Fruit fly (Drosophila melanogaster) whole organism, prepupa: ENCODE results near the gene AIMP2.
A peak's percentile ranks its signal among the peaks of the same experiment; 100 is the strongest.

Source experiments
- Blimp-1 ChIP-seq: fragments of 200-800 bp; sonication (Bioruptor generic); optimal IDR thresholded peaks from 3 replicates; lab custom pipeline; 2017; ENCODE audit warnings: missing biosample characterization, missing genetic modification characterization, mild to moderate bottlenecking, moderate library complexity, missing genetic modification reagents
- CG10631 ChIP-seq: fragments of 200-800 bp; sonication (Bioruptor generic); optimal IDR thresholded peaks from 2 replicates; lab custom pipeline; 2016; ENCODE audit warnings: missing biosample characterization, missing genetic modification characterization
- CG10669 ChIP-seq: fragments of 200-800 bp; sonication (Bioruptor generic); optimal IDR thresholded peaks from 3 replicates; lab custom pipeline; 2018; ENCODE audit warnings: missing biosample characterization, mild to moderate bottlenecking, missing genetic modification characterization, moderate library complexity
- CG11762 ChIP-seq: fragments of 200-800 bp; sonication (Bioruptor generic); optimal IDR thresholded peaks from 3 replicates; lab custom pipeline; 2016; ENCODE audit warnings: missing biosample characterization, missing genetic modification characterization; ENCODE audit not compliant: insufficient read depth
- CG16779 ChIP-seq: fragments of 200-800 bp; sonication (Bioruptor generic); optimal IDR thresholded peaks from 3 replicates; lab custom pipeline; 2017; ENCODE audit warnings: missing biosample characterization, mild to moderate bottlenecking, missing genetic modification characterization
- CG31627 ChIP-seq: fragments of 200-800 bp; sonication (Bioruptor generic); optimal IDR thresholded peaks from 3 replicates; lab custom pipeline; 2016; ENCODE audit warnings: missing biosample characterization, missing genetic modification characterization
- CG34406 ChIP-seq: fragments of 200-800 bp; sonication (Bioruptor generic); optimal IDR thresholded peaks from 3 replicates; lab custom pipeline; 2016; ENCODE audit warnings: missing biosample characterization, missing genetic modification characterization
- CG4318 ChIP-seq: fragments of 200-800 bp; sonication (Bioruptor generic); optimal IDR thresholded peaks from 3 replicates; lab custom pipeline; 2017; ENCODE audit warnings: missing biosample characterization, mild to moderate bottlenecking, missing genetic modification characterization
- CG6163 ChIP-seq: fragments of 200-800 bp; sonication (Bioruptor generic); IDR thresholded peaks from 3 replicates; pipeline ENCODE4 v1.3.6; 2022; ENCODE audit warnings: missing biosample characterization, missing genetic modification characterization
- CG6792 ChIP-seq: fragments of 200-800 bp; sonication (Bioruptor generic); optimal IDR thresholded peaks from 3 replicates; lab custom pipeline; 2016; ENCODE audit warnings: missing biosample characterization, missing genetic modification characterization
- CG6808 ChIP-seq: fragments of 200-800 bp; sonication (Bioruptor generic); optimal IDR thresholded peaks from 3 replicates; lab custom pipeline; 2017; ENCODE audit warnings: missing biosample characterization, missing genetic modification characterization, mild to moderate bottlenecking, moderate library complexity, missing genetic modification reagents
- CG6854 ChIP-seq: fragments of 200-800 bp; sonication (Bioruptor generic); optimal IDR thresholded peaks from 2 replicates; lab custom pipeline; 2017; ENCODE audit warnings: missing biosample characterization, mild to moderate bottlenecking, missing genetic modification characterization
- CG8119 ChIP-seq: fragments of 200-800 bp; sonication (Bioruptor generic); IDR thresholded peaks from 3 replicates; pipeline ENCODE4 v1.3.6; 2022; ENCODE audit warnings: missing biosample characterization, missing genetic modification characterization
- CG8319 ChIP-seq: fragments of 200-800 bp; sonication (Bioruptor generic); optimal IDR thresholded peaks from 3 replicates; lab custom pipeline; 2016; ENCODE audit warnings: missing biosample characterization, missing genetic modification characterization
- Eip75B ChIP-seq: fragments of 200-800 bp; sonication (Bioruptor generic); optimal IDR thresholded peaks from 3 replicates; lab custom pipeline; 2016; ENCODE audit warnings: missing biosample characterization, missing genetic modification characterization
- Eip78C ChIP-seq: fragments of 200-800 bp; sonication (Bioruptor generic); peaks from one replicate; lab custom pipeline; 2016; ENCODE audit warnings: missing biosample characterization, missing genetic modification characterization
- Ets96B ChIP-seq: fragments of 200-800 bp; optimal IDR thresholded peaks from 2 replicates; lab custom pipeline; 2019; ENCODE audit warnings: missing biosample characterization, mild to moderate bottlenecking, missing genetic modification characterization, moderate library complexity
- Gug ChIP-seq: fragments of 200-800 bp; sonication (Bioruptor generic); IDR thresholded peaks from 2 replicates; pipeline ENCODE4 v1.3.6; 2022; ENCODE audit warnings: missing biosample characterization, missing genetic modification characterization
- Hr39 ChIP-seq: fragments of 200-800 bp; sonication (Bioruptor generic); optimal IDR thresholded peaks from 2 replicates; lab custom pipeline; 2016; ENCODE audit warnings: missing biosample characterization, missing genetic modification characterization
- Hr4 ChIP-seq: fragments of 200-800 bp; sonication (Bioruptor generic); optimal IDR thresholded peaks from 3 replicates; lab custom pipeline; 2016; ENCODE audit warnings: missing biosample characterization, missing genetic modification characterization
- Lpt ChIP-seq: fragments of 200-800 bp; sonication (Bioruptor generic); optimal IDR thresholded peaks from 3 replicates; lab custom pipeline; 2016; ENCODE audit warnings: missing biosample characterization, missing genetic modification characterization
- Met ChIP-seq: fragments of 200-800 bp; sonication (Bioruptor generic); optimal IDR thresholded peaks from 3 replicates; lab custom pipeline; 2016; ENCODE audit warnings: missing biosample characterization, missing genetic modification characterization
- OdsH ChIP-seq: fragments of 200-800 bp; sonication (Bioruptor generic); optimal IDR thresholded peaks from 3 replicates; lab custom pipeline; 2016; ENCODE audit warnings: missing biosample characterization, missing genetic modification characterization
- Sox14 ChIP-seq: fragments of 200-800 bp; sonication (Bioruptor generic); optimal IDR thresholded peaks from 3 replicates; lab custom pipeline; 2016; ENCODE audit warnings: missing biosample characterization, missing genetic modification characterization
- Sox15 ChIP-seq: fragments of 200-800 bp; sonication (Bioruptor generic); optimal IDR thresholded peaks from 3 replicates; lab custom pipeline; 2016; ENCODE audit warnings: missing biosample characterization, missing genetic modification characterization
- acj6 ChIP-seq: fragments of 200-800 bp; sonication (Bioruptor generic); optimal IDR thresholded peaks from 3 replicates; lab custom pipeline; 2016; ENCODE audit warnings: missing biosample characterization, missing genetic modification characterization
- cyc ChIP-seq: fragments of 200-800 bp; sonication (Bioruptor generic); optimal IDR thresholded peaks from 3 replicates; lab custom pipeline; 2016; ENCODE audit warnings: missing biosample characterization, missing genetic modification characterization
- dac ChIP-seq: fragments of 200-800 bp; sonication (Bioruptor generic); optimal IDR thresholded peaks from 2 replicates; lab custom pipeline; 2017; ENCODE audit warnings: missing biosample characterization, mild to moderate bottlenecking, missing genetic modification characterization
- eg ChIP-seq: fragments of 200-800 bp; sonication (Bioruptor generic); IDR thresholded peaks from 3 replicates; pipeline ENCODE4 v1.3.6; 2022; ENCODE audit warnings: missing biosample characterization, missing genetic modification characterization
- esn ChIP-seq: fragments of 200-800 bp; sonication (Bioruptor generic); optimal IDR thresholded peaks from 2 replicates; lab custom pipeline; 2016; ENCODE audit warnings: missing biosample characterization, mild to moderate bottlenecking, missing genetic modification characterization, moderate library complexity
- fkh ChIP-seq: fragments of 200-800 bp; sonication (Bioruptor generic); optimal IDR thresholded peaks from 3 replicates; lab custom pipeline; 2017; ENCODE audit warnings: missing biosample characterization, mild to moderate bottlenecking, missing genetic modification characterization, moderate library complexity
- lz ChIP-seq: fragments of 200-800 bp; sonication (Bioruptor generic); optimal IDR thresholded peaks from 3 replicates; lab custom pipeline; 2016; ENCODE audit warnings: missing biosample characterization, missing genetic modification characterization
- spab ChIP-seq: fragments of 200-800 bp; sonication (Bioruptor generic); optimal IDR thresholded peaks from 2 replicates; lab custom pipeline; 2017; ENCODE audit warnings: missing biosample characterization, mild to moderate bottlenecking, missing genetic modification characterization, missing genetic modification reagents
- ss ChIP-seq, 2 experiments: fragments of 200-800 bp; sonication (Bioruptor generic); optimal IDR thresholded peaks; 2 replicates in 1 of 2; 3 replicates in 1 of 2; lab custom pipeline; 2017 to 2018; ENCODE audit warnings: mild to moderate bottlenecking in 2 of 2, missing biosample characterization in 2 of 2, missing genetic modification characterization in 2 of 2, moderate library complexity in 1 of 2
- svp ChIP-seq: fragments of 200-800 bp; sonication (Bioruptor generic); peaks from one replicate; lab custom pipeline; 2016; ENCODE audit warnings: missing biosample characterization, missing genetic modification characterization
- topi ChIP-seq: fragments of 200-800 bp; sonication (Bioruptor generic); optimal IDR thresholded peaks from 3 replicates; lab custom pipeline; 2016; ENCODE audit warnings: missing biosample characterization, missing genetic modification characterization
- vri ChIP-seq: fragments of 200-800 bp; sonication (Bioruptor generic); optimal IDR thresholded peaks from 3 replicates; lab custom pipeline; 2016; ENCODE audit warnings: missing biosample characterization, mild to moderate bottlenecking, missing genetic modification characterization

Gene AIMP2

DNA sequence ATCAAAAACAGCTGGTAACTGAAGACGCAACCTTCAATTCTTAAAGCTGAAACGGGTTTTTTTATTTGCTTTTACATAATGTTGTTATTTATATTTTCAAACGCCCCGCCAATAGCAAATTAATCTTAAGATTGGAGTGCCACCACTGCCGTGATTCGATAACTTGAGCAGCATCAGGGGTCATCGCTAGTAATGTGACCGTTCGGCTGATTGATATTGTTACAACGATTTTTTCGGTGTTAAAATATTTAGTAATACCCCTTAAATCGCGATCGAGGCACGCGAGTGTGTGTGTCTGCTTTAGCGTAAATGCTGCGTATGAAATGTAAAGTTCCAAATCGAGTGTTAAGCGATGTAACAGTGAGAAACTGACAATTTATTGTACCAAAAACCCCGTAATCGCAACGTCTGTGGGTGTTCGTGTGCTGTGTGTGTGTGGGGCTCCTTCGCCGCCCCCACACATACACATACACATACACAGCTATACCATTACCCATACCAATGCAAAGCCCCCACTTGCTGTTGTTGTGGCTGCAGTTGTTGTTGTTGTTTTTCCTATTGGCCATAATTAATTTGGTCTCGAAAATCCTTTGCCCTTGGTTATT, 17.5 kb upstream of the AIMP2 start, which contains the start of gene dop (continued):
- TF ChIP-seq Gug (GFP tag; lab: Robert Waterston, UW) = no peak
- no peak for TF ChIP-seq CG6854 (GFP tag; lab: Kevin White, UChicago)
- no peak for TF ChIP-seq spab (GFP tag; lab: Kevin White, UChicago)
- TF ChIP-seq eg (GFP tag; lab: Robert Waterston, UW) = no peak
- no peak for TF ChIP-seq CG6808 (GFP tag; lab: Kevin White, UChicago)
- TF ChIP-seq CG8319 (GFP tag; lab: Kevin White, UChicago) = no peak
- TF ChIP-seq svp (GFP tag; lab: Kevin White, UChicago) = peak; percentile 75
- peak; percentile 12 for TF ChIP-seq Hr39 (GFP tag; lab: Kevin White, UChicago)
- peak; percentile 28 for TF ChIP-seq cyc (GFP tag; lab: Kevin White, UChicago)
- TF ChIP-seq CG10669 (GFP tag; lab: Kevin White, UChicago) = no peak

DNA sequence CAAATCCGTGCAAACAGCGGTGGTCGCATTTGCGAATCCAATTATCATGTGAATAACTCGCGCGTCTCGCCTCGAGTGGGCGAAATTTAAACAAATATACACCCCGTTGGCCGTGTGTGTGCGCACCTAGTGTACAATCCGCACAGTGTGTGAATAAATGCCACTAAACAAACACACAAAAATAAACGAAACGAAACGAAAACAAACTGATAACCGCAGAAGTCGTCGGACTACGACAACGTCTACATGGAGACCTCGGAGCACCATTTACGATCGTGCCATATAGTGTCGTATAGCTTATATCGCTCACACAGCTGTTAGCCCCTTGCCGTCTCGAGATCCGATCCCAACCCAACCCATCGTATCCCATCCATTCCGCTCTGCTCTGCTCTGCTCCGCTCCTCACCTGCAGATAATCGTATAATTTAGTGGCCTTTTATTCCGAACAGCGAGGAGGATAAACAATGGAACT, 16.9 kb upstream of the AIMP2 start:
- TF ChIP-seq ss (GFP tag; optimal IDR thresholded peaks at IDR 0.05; lab: Kevin White, UChicago) (peak in 1 of 2 experiments; percentile 32), CG4318 (GFP tag; lab: Kevin White, UChicago) (no peak), fkh (GFP tag; lab: Kevin White, UChicago) (peak; percentile 100), eg (GFP tag; lab: Robert Waterston, UW) (peak; percentile 6; the same call in 1 of the 3 replicates), svp (GFP tag; lab: Kevin White, UChicago) (peak; percentile 65), Lpt (GFP tag; lab: Kevin White, UChicago) (no peak), CG16779 (peak; percentile 51), CG8319 (GFP tag; lab: Kevin White, UChicago) (peak; percentile 76), Sox15 (GFP tag; lab: Kevin White, UChicago) (no peak), CG6163 (GFP tag; lab: Robert Waterston, UW) (peak; percentile 61; the same call in 2 of the 3 replicates), acj6 (GFP tag; lab: Kevin White, UChicago) (no peak), topi (peak; percentile 1), CG34406 (GFP tag; lab: Kevin White, UChicago) (peak; percentile 38), lz (GFP tag; lab: Kevin White, UChicago) (no peak), CG6854 (GFP tag; lab: Kevin White, UChicago) (peak; percentile 13), dac (GFP tag; lab: Kevin White, UChicago) (no peak), Hr4 (GFP tag; lab: Kevin White, UChicago) (no peak), vri (GFP tag; lab: Kevin White, UChicago) (peak; percentile 71), CG6808 (GFP tag; lab: Kevin White, UChicago) (no peak), CG6792 (GFP tag; lab: Kevin White, UChicago) (no peak), Sox14 (GFP tag; lab: Kevin White, UChicago) (peak; percentile 45), Blimp-1 (no peak), CG8119 (GFP tag; lab: Robert Waterston, UW) (no peak), OdsH (no peak), CG31627 (GFP tag; lab: Kevin White, UChicago) (no peak), Eip75B (GFP tag; lab: Kevin White, UChicago) (no peak), Met (GFP tag; lab: Kevin White, UChicago) (no peak), CG10631 (no peak), Eip78C (peak; percentile 84), CG11762 (GFP tag; lab: Kevin White, UChicago) (no peak), esn (peak; percentile 6)

DNA sequence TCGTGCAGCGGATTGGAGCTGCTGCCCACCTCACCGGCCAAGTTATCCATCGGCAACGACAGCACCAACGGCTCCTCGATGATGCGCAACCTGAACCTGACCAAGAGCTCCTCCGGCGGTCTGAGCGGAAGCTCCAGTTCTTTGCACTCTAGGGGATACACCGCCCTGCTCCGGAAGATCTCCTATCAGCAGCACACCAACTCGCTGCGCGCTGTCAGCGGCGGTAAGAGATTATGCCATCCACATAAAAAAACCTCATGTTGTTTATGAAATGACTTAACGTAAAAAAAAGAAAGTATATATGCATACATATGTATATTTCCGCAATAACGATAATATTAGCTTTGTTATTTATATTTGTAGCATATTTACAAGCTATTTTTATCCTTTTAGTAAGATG, 14.7 kb upstream of the AIMP2 start:
- peak; percentile 84 for TF ChIP-seq svp (GFP tag; lab: Kevin White, UChicago)
- TF ChIP-seq Ets96B = no peak
- TF ChIP-seq, all 60 proteins: peak for 1
